Worm (Caenorhabditis elegans) whole organism, L4/young adult: ENCODE data around the gene nhr-5.

ENCODE experiments used
- W03F9.2 ChIP-seq: fragments of 150-350 bp; optimal IDR thresholded peaks from 2 replicates; lab custom pipeline; 2014; ENCODE audit warnings: missing biosample characterization, missing genetic modification characterization
- dao-5 ChIP-seq: sonication (generic microtip); optimal IDR thresholded peaks from 2 replicates; lab custom pipeline; 2016; ENCODE audit warnings: missing genotype, missing genetic modification characterization, moderate library complexity, missing compliant biosample characterization
- him-1 ChIP-seq: sonication (generic microtip); optimal IDR thresholded peaks from 2 replicates; lab custom pipeline; 2016; ENCODE audit warnings: missing genotype, missing genetic modification reagents, missing genetic modification characterization, missing compliant biosample characterization

nhr-5 gene

ce11 chrIV:15433805-15434204 is 33.7 kb downstream of the nhr-5 start:
- TF ChIP-seq him-1 (tag; lab: Kevin White, UChicago) (no peak), dao-5 (tag; lab: Kevin White, UChicago) (no peak), W03F9.2 (no peak)

- no peak for TF ChIP-seq dao-5 (tag; lab: Kevin White, UChicago)
- TF ChIP-seq W03F9.2 = no peak
Observed at ce11 chrIV:15441308-15441707, 41.2 kb downstream of the nhr-5 start, which contains the start of gene Y73F8A.22. Gene Y73F8A.22 (minus strand): TSS chrIV:15441408.

- no peak for TF ChIP-seq dao-5 (tag; lab: Kevin White, UChicago)
- no peak for TF ChIP-seq W03F9.2
Observed at ce11 chrIV:15444481-15444880, 44.4 kb downstream of the nhr-5 start, which contains the start of gene Y73F8A.23. Gene Y73F8A.23 (minus strand): TSS chrIV:15444581.

ce11 chrIV:15453137-15453788 is 53.2 kb downstream of the nhr-5 start, which contains the start of gene gtf-2H4:
Gene gtf-2H4 (minus strand): TSS chrIV:15453187.
- TF ChIP-seq him-1 (tag; lab: Kevin White, UChicago) (no peak), W03F9.2 (no peak), dao-5 (tag; lab: Kevin White, UChicago) (no peak)
